Fruit fly (Drosophila melanogaster) whole organism, embryonic: Measurements from ENCODE around the gene fd96Ca.
A peak's percentile ranks its signal among the peaks of the same experiment; 100 is the strongest.

Experiments used
- Abd-B ChIP-seq: fragments of 200-800 bp; sonication (Bioruptor generic); optimal IDR thresholded peaks from 2 replicates; lab custom pipeline; 2018; ENCODE audit warnings: missing biosample characterization, mild to moderate bottlenecking, missing genetic modification characterization, moderate library complexity
- CG10274 ChIP-seq: fragments of 200-800 bp; sonication (Bioruptor generic); optimal IDR thresholded peaks from 3 replicates; lab custom pipeline; 2017; ENCODE audit warnings: missing biosample characterization, mild to moderate bottlenecking, missing genetic modification characterization
- CG11085 ChIP-seq: fragments of 200-800 bp; sonication (Bioruptor generic); IDR thresholded peaks from 2 replicates; pipeline ENCODE4 v1.3.6; 2022; ENCODE audit warnings: missing biosample characterization, missing genetic modification characterization
- CG11560 ChIP-seq: fragments of 200-800 bp; sonication (Bioruptor generic); IDR thresholded peaks from 3 replicates; pipeline ENCODE4 v1.3.6; 2022; ENCODE audit warnings: missing biosample characterization, missing genetic modification characterization
- CG12155 ChIP-seq: fragments of 200-800 bp; sonication (Bioruptor generic); optimal IDR thresholded peaks from 3 replicates; lab custom pipeline; 2016; ENCODE audit warnings: missing biosample characterization, missing genetic modification characterization
- CG12299 ChIP-seq: fragments of 200-800 bp; sonication (Bioruptor generic); optimal IDR thresholded peaks from 2 replicates; lab custom pipeline; 2018; ENCODE audit warnings: missing biosample characterization, mild to moderate bottlenecking, missing genetic modification characterization
- CG12391 ChIP-seq: fragments of 200-800 bp; sonication (Bioruptor generic); optimal IDR thresholded peaks from 3 replicates; lab custom pipeline; 2018; ENCODE audit warnings: missing biosample characterization, mild to moderate bottlenecking, missing genetic modification characterization, moderate library complexity
- CG14014 ChIP-seq: fragments of 200-800 bp; sonication (Bioruptor generic); IDR thresholded peaks from 2 replicates; pipeline ENCODE4 v1.3.6; 2022; ENCODE audit warnings: missing biosample characterization, missing genetic modification characterization
- CG14050 ChIP-seq: fragments of 200-800 bp; sonication (Bioruptor generic); IDR thresholded peaks from 3 replicates; pipeline ENCODE4 v1.3.6; 2022; ENCODE audit warnings: missing biosample characterization, missing genetic modification characterization
- CG15601 ChIP-seq: fragments of 200-800 bp; sonication (Bioruptor generic); optimal IDR thresholded peaks from 3 replicates; lab custom pipeline; 2019; ENCODE audit warnings: missing biosample characterization, mild to moderate bottlenecking, missing genetic modification characterization, moderate library complexity
- CG17829 ChIP-seq: fragments of 200-800 bp; optimal IDR thresholded peaks from 2 replicates; lab custom pipeline; 2019; ENCODE audit warnings: missing biosample characterization, mild to moderate bottlenecking, missing genetic modification characterization, moderate library complexity
- CG17912 ChIP-seq: fragments of 200-800 bp; sonication (Bioruptor generic); optimal IDR thresholded peaks from 2 replicates; lab custom pipeline; 2018; ENCODE audit warnings: missing biosample characterization, mild to moderate bottlenecking, missing genetic modification characterization
- CG1792 ChIP-seq: fragments of 200-800 bp; sonication (Bioruptor generic); optimal IDR thresholded peaks from 2 replicates; lab custom pipeline; 2016; ENCODE audit warnings: missing biosample characterization, missing genetic modification characterization
- CG2678 ChIP-seq: fragments of 200-800 bp; sonication (Bioruptor generic); optimal IDR thresholded peaks from 3 replicates; lab custom pipeline; 2019; ENCODE audit warnings: missing biosample characterization, mild to moderate bottlenecking, missing genetic modification characterization, moderate library complexity
- CG2712 ChIP-seq: fragments of 200-800 bp; optimal IDR thresholded peaks from 3 replicates; lab custom pipeline; 2019; ENCODE audit warnings: missing biosample characterization, mild to moderate bottlenecking, missing genetic modification characterization, moderate library complexity
- CG2875 ChIP-seq: fragments of 200-800 bp; sonication (Bioruptor generic); optimal IDR thresholded peaks from 2 replicates; lab custom pipeline; 2017; ENCODE audit warnings: missing biosample characterization, mild to moderate bottlenecking, missing genetic modification characterization, missing genetic modification reagents
- CG30431 ChIP-seq: fragments of 200-800 bp; sonication (Bioruptor generic); optimal IDR thresholded peaks from 2 replicates; lab custom pipeline; 2017; ENCODE audit warnings: missing biosample characterization, missing genetic modification characterization
- CG3065 ChIP-seq: fragments of 200-800 bp; sonication (Bioruptor generic); optimal IDR thresholded peaks from 2 replicates; lab custom pipeline; 2016; ENCODE audit warnings: missing biosample characterization, missing genetic modification characterization
- CG31441 ChIP-seq: fragments of 200-800 bp; sonication (Bioruptor generic); IDR thresholded peaks from 2 replicates; pipeline ENCODE4 v1.3.6; 2022; ENCODE audit warnings: missing biosample characterization, missing genetic modification characterization
- CG4360 ChIP-seq: fragments of 200-800 bp; sonication (Bioruptor generic); IDR thresholded peaks from 2 replicates; pipeline ENCODE4 v1.3.6; 2022; ENCODE audit warnings: missing biosample characterization, missing genetic modification characterization
- CG4617 ChIP-seq: fragments of 200-800 bp; sonication (Bioruptor generic); optimal IDR thresholded peaks from 3 replicates; lab custom pipeline; 2016; ENCODE audit warnings: missing biosample characterization, missing genetic modification characterization, borderline replicate concordance
- CG6683 ChIP-seq: fragments of 200-800 bp; sonication (Bioruptor generic); optimal IDR thresholded peaks from 2 replicates; lab custom pipeline; 2017; ENCODE audit warnings: missing biosample characterization, mild to moderate bottlenecking, missing genetic modification characterization, missing genetic modification reagents
- CG7786 ChIP-seq: fragments of 200-800 bp; sonication (Bioruptor generic); optimal IDR thresholded peaks from 2 replicates; lab custom pipeline; 2016; ENCODE audit warnings: missing biosample characterization, missing genetic modification characterization
- CG9609 ChIP-seq: fragments of 200-800 bp; sonication (Bioruptor generic); optimal IDR thresholded peaks from 3 replicates; lab custom pipeline; 2016; ENCODE audit warnings: missing biosample characterization, missing genetic modification characterization
- CG9797 ChIP-seq: fragments of 200-800 bp; sonication (Bioruptor generic); optimal IDR thresholded peaks from 3 replicates; lab custom pipeline; 2018; ENCODE audit warnings: missing biosample characterization, mild to moderate bottlenecking, missing genetic modification characterization
- Camta ChIP-seq: fragments of 200-800 bp; sonication (Bioruptor generic); optimal IDR thresholded peaks from 2 replicates; lab custom pipeline; 2016; ENCODE audit warnings: missing biosample characterization, missing genetic modification characterization
- Chrac-16 ChIP-seq: fragments of 200-800 bp; sonication (Bioruptor generic); optimal IDR thresholded peaks from 3 replicates; lab custom pipeline; 2016; ENCODE audit warnings: missing biosample characterization, missing genetic modification characterization
- Deaf1 ChIP-seq: fragments of 200-800 bp; optimal IDR thresholded peaks from 3 replicates; lab custom pipeline; 2019; ENCODE audit warnings: missing biosample characterization, mild to moderate bottlenecking, missing genetic modification characterization, moderate library complexity
- Lim3 ChIP-seq: fragments of 200-800 bp; sonication (Bioruptor generic); IDR thresholded peaks from 2 replicates; pipeline ENCODE4 v1.3.6; 2022; ENCODE audit warnings: missing biosample characterization, missing genetic modification characterization
- Lpt ChIP-seq: fragments of >200 bp; optimal IDR thresholded peaks from 2 replicates; lab custom pipeline; 2018; ENCODE audit warnings: missing biosample characterization, missing genetic modification characterization
- MESR4 ChIP-seq: fragments of 200-800 bp; sonication (Bioruptor generic); optimal IDR thresholded peaks from 2 replicates; lab custom pipeline; 2018; ENCODE audit warnings: missing biosample characterization, mild to moderate bottlenecking, missing genetic modification characterization, moderate library complexity
- Ravus ChIP-seq: fragments of 200-800 bp; sonication (Bioruptor generic); IDR thresholded peaks from 2 replicates; pipeline ENCODE4 v1.3.6; 2022; ENCODE audit warnings: missing biosample characterization, missing genetic modification characterization
- Xrp1 ChIP-seq: fragments of 200-800 bp; sonication (Bioruptor generic); IDR thresholded peaks from 2 replicates; pipeline ENCODE4 v1.3.6; 2022; ENCODE audit warnings: missing biosample characterization, missing genetic modification characterization
- cas ChIP-seq: fragments of 200-800 bp; sonication (Bioruptor generic); IDR thresholded peaks from 2 replicates; pipeline ENCODE4 v1.3.6; 2022; ENCODE audit warnings: missing biosample characterization, missing genetic modification characterization
- dpn ChIP-seq, 2 experiments: fragments of 200-800 bp; sonication (Bioruptor generic); optimal IDR thresholded peaks; 3 replicates each; lab custom pipeline; 2016; ENCODE audit warnings: missing biosample characterization in 2 of 2, missing genetic modification characterization in 2 of 2
- en ChIP-seq: fragments of 200-800 bp; sonication (Bioruptor generic); optimal IDR thresholded peaks from 2 replicates; lab custom pipeline; 2016; ENCODE audit warnings: missing biosample characterization, missing genetic modification characterization
- fd96Cb ChIP-seq: fragments of 200-800 bp; sonication (Bioruptor generic); optimal IDR thresholded peaks from 2 replicates; lab custom pipeline; 2018; ENCODE audit warnings: missing biosample characterization, mild to moderate bottlenecking, missing genetic modification characterization, moderate library complexity
- fru ChIP-seq: fragments of >200 bp; optimal IDR thresholded peaks from 2 replicates; lab custom pipeline; 2017
- fu2 ChIP-seq: fragments of 200-800 bp; sonication (Bioruptor generic); optimal IDR thresholded peaks from 2 replicates; lab custom pipeline; 2016; ENCODE audit warnings: missing biosample characterization, missing genetic modification characterization
- inv ChIP-seq: fragments of 200-800 bp; sonication (Bioruptor generic); IDR thresholded peaks from 2 replicates; pipeline ENCODE4 v1.3.6; 2022; ENCODE audit warnings: missing biosample characterization, missing genetic modification characterization; ENCODE audit not compliant: partially characterized antibody
- jumu ChIP-seq: fragments of 200-800 bp; sonication (Bioruptor generic); optimal IDR thresholded peaks from 3 replicates; lab custom pipeline; 2016; ENCODE audit warnings: missing biosample characterization, missing genetic modification characterization
- lola ChIP-seq, 3 experiments: fragments of >200 bp in 2 of 3; fragments of 200-800 bp in 1 of 3; sonication (Bioruptor generic) in 1 of 3; optimal IDR thresholded peaks; 2 replicates each; lab custom pipeline; 2017 to 2019; ENCODE audit warnings: missing biosample characterization in 3 of 3, missing genetic modification characterization in 3 of 3, mild to moderate bottlenecking in 1 of 3, moderate library complexity in 1 of 3
- nmo ChIP-seq: fragments of 200-800 bp; sonication (Bioruptor generic); optimal IDR thresholded peaks from 2 replicates; lab custom pipeline; 2018; ENCODE audit warnings: missing biosample characterization, mild to moderate bottlenecking, missing genetic modification characterization, moderate library complexity
- onecut ChIP-seq: fragments of 200-800 bp; sonication (Bioruptor generic); IDR thresholded peaks from 2 replicates; pipeline ENCODE4 v1.3.6; 2022; ENCODE audit warnings: missing biosample characterization, missing genetic modification characterization
- org-1 ChIP-seq: fragments of 200-800 bp; sonication (Bioruptor generic); optimal IDR thresholded peaks from 2 replicates; lab custom pipeline; 2017; ENCODE audit warnings: missing biosample characterization, missing genetic modification characterization
- peb ChIP-seq: fragments of 200-800 bp; sonication (Bioruptor generic); IDR thresholded peaks from 2 replicates; pipeline ENCODE4 v1.3.6; 2022; ENCODE audit warnings: missing biosample characterization, missing genetic modification characterization
- pita ChIP-seq: fragments of 200-800 bp; sonication (Bioruptor generic); optimal IDR thresholded peaks from 2 replicates; lab custom pipeline; 2017; ENCODE audit warnings: missing biosample characterization, mild to moderate bottlenecking, missing genetic modification characterization
- repo ChIP-seq: fragments of 200-800 bp; sonication (Bioruptor generic); optimal IDR thresholded peaks from 2 replicates; lab custom pipeline; 2016; ENCODE audit warnings: missing biosample characterization, missing genetic modification characterization
- salm ChIP-seq: fragments of 200-800 bp; sonication (Bioruptor generic); optimal IDR thresholded peaks from 2 replicates; lab custom pipeline; 2018; ENCODE audit warnings: missing biosample characterization, mild to moderate bottlenecking, missing genetic modification characterization
- sob ChIP-seq: fragments of 200-800 bp; sonication (Bioruptor generic); IDR thresholded peaks from 2 replicates; pipeline ENCODE4 v1.3.6; 2022; ENCODE audit warnings: missing biosample characterization, missing genetic modification characterization
- sqz ChIP-seq: fragments of 200-800 bp; sonication (Bioruptor generic); optimal IDR thresholded peaks from 3 replicates; lab custom pipeline; 2018; ENCODE audit warnings: missing biosample characterization, mild to moderate bottlenecking, missing genetic modification characterization
- zfh2 ChIP-seq: fragments of 200-800 bp; sonication (Bioruptor generic); optimal IDR thresholded peaks from 2 replicates; lab custom pipeline; 2016; ENCODE audit warnings: missing biosample characterization, missing genetic modification characterization

Gene fd96Ca

DNA sequence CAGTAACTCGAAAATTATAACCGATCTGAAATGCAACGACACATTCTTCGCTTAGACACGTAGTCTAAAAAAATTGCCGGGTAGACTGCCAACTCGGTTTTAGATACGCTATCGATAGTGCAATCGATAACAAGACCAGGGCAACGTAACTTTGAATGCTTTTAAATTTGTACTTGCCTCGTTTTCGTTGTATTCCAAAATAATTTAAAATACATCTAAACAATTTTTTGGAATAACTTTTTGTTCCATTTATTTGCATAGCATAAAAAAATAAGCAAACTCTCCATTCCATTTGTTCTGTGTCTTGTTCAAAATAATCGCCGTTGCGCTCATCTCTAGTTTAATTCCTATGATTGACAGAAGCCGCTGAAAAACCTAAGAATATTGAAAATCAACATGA, 12.9 kb upstream of the fd96Ca start, which contains the start of the genes Stt3B and CG11839 (continued):
- TF ChIP-seq CG12299 (tag; lab: Kevin White, UChicago) (peak; percentile 42), sqz (GFP tag; lab: Kevin White, UChicago) (no peak), fu2 (GFP tag; lab: Kevin White, UChicago) (peak; percentile 81), Lim3 (GFP tag; lab: Robert Waterston, UW) (no peak), lola (GFP tag; optimal IDR thresholded peaks at IDR 0.05; lab: Kevin White, UChicago) (peak in 1 of 3 experiments; percentile 68), CG4617 (GFP tag; lab: Kevin White, UChicago) (peak; percentile 94), CG11085 (GFP tag; lab: Robert Waterston, UW) (no peak), Abd-B (GFP tag; lab: Kevin White, UChicago) (no peak), CG9797 (peak; percentile 39), Lpt (GFP tag; lab: Kevin White, UChicago) (no peak), CG2712 (tag; lab: Kevin White, UChicago) (peak; percentile 85), CG12155 (GFP tag; lab: Kevin White, UChicago) (peak; percentile 79), dpn (GFP tag; optimal IDR thresholded peaks at IDR 0.05; lab: Kevin White, UChicago) (peak; percentile 80 to 82), CG10274 (no peak), peb (peak; percentile 48; the same call in 1 of the 2 replicates), Xrp1 (GFP tag; lab: Robert Waterston, UW) (peak; percentile 62; the same call in 1 of the 2 replicates), CG11560 (tag; lab: Robert Waterston, UW) (no peak), salm (peak; percentile 3), CG15601 (peak; percentile 72), inv (peak; percentile 89), sob (peak; percentile 85; the same call in 1 of the 2 replicates), nmo (GFP tag; lab: Kevin White, UChicago) (peak; percentile 88), CG31441 (GFP tag; lab: Robert Waterston, UW) (no peak), CG1792 (GFP tag; lab: Kevin White, UChicago) (peak; percentile 73), pita (no peak), repo (GFP tag; lab: Kevin White, UChicago) (peak; percentile 49), cas (GFP tag; lab: Robert Waterston, UW) (peak; percentile 10; the same call in 1 of the 2 replicates), fru (lab: Kevin White, UChicago) (no peak), jumu (GFP tag; lab: Kevin White, UChicago) (peak; percentile 82), Camta (peak; percentile 74), en (peak; percentile 25), Chrac-16 (GFP tag; lab: Kevin White, UChicago) (peak; percentile 75), org-1 (no peak), MESR4 (peak; percentile 46), CG14050 (GFP tag; lab: Robert Waterston, UW) (peak; percentile 55), CG7786 (peak; percentile 83), CG6683 (GFP tag; lab: Kevin White, UChicago) (no peak), Deaf1 (tag; lab: Kevin White, UChicago) (no peak), CG3065 (no peak), CG14014 (GFP tag; lab: Robert Waterston, UW) (peak; percentile 65), Ravus (GFP tag; lab: Robert Waterston, UW) (no peak), onecut (GFP tag; lab: Robert Waterston, UW) (0 out of 2 replicates have a peak, but pooled peaks have one; percentile 23), CG17912 (peak; percentile 1), CG9609 (GFP tag; lab: Kevin White, UChicago) (peak; percentile 74), CG2678 (tag; lab: Kevin White, UChicago) (no peak), CG30431 (GFP tag; lab: Kevin White, UChicago) (no peak), CG4360 (GFP tag; lab: Robert Waterston, UW) (no peak), CG17829 (tag; lab: Kevin White, UChicago) (peak; percentile 72), zfh2 (GFP tag; lab: Kevin White, UChicago) (peak; percentile 92), fd96Cb (tag; lab: Kevin White, UChicago) (peak; percentile 24), CG12391 (tag; lab: Kevin White, UChicago) (peak; percentile 84), CG2875 (GFP tag; lab: Kevin White, UChicago) (no peak)
